Worm (Caenorhabditis elegans) whole organism, L4/young adult: Measurements from ENCODE around the gene W02A2.5.
A peak's percentile ranks its signal among the peaks of the same experiment; 100 is the strongest.

Source experiments
- W03F9.2 ChIP-seq: fragments of 150-350 bp; optimal IDR thresholded peaks from 2 replicates; lab custom pipeline; 2014; ENCODE audit warnings: missing biosample characterization, missing genetic modification characterization
- dao-5 ChIP-seq: sonication (generic microtip); optimal IDR thresholded peaks from 2 replicates; lab custom pipeline; 2016; ENCODE audit warnings: missing genotype, missing genetic modification characterization, moderate library complexity, missing compliant biosample characterization
- him-1 ChIP-seq: sonication (generic microtip); optimal IDR thresholded peaks from 2 replicates; lab custom pipeline; 2016; ENCODE audit warnings: missing genotype, missing genetic modification reagents, missing genetic modification characterization, missing compliant biosample characterization

The W02A2.5 gene

DNA sequence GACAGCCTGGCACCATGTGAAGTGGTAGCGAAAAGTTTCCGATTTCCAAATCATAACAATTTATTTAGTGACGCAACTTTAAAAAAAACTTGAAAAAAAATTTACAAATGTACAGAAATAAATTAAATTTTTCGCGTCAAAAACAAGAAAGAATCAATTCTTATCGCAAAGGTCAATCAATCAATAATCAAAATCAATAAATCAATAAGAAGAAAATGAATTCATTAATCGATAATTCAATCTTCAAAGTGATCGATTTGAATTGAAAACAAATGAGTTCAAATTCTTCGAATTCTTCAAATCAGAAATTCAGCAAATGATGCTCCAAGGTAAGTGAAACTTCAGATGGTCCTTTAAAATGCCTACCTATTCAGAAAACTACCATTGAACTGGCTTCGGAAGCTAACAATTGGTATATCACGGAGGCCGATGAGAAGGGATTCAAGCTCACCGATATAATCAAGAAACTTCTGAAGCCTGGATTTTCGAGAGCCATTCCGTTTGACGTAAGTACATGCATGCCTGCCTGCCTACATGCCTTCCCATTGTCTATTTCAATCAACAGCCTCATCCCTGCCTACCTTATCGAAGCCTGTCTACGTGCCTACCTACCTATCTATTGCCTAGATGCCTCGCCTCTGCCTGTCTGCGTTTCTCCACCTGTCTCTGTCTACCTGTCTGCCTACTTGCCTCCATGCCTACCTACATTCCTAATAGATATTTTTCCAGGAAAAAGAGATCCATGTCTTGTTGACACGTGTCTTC lies 22.6 kb upstream of the W02A2.5 start:
- TF ChIP-seq W03F9.2 (tag; lab: Kevin White, UChicago) = no peak
- TF ChIP-seq him-1 = no peak
- no peak for TF ChIP-seq dao-5 (tag; lab: Kevin White, UChicago)

- TF ChIP-seq him-1 (no peak), W03F9.2 (tag; lab: Kevin White, UChicago) (peak; percentile 19), dao-5 (tag; lab: Kevin White, UChicago) (no peak)
Measured at ce11 chrIV:13322429-13322828, 20.2 kb upstream of the W02A2.5 start.

ce11 chrIV:13323823-13324359 lies 18.8 kb upstream of the W02A2.5 start, which contains the start of gene fat-2:
Gene fat-2, plus strand, starts transcription at chrIV:13323873.
- TF ChIP-seq him-1 (no peak), W03F9.2 (tag; lab: Kevin White, UChicago) (no peak), dao-5 (tag; lab: Kevin White, UChicago) (no peak)

ce11 chrIV:13327064-13327463 lies 15.6 kb upstream of the W02A2.5 start:
- no peak for TF ChIP-seq dao-5 (tag; lab: Kevin White, UChicago)
- no peak for TF ChIP-seq W03F9.2 (tag; lab: Kevin White, UChicago)
- TF ChIP-seq him-1 = no peak

DNA sequence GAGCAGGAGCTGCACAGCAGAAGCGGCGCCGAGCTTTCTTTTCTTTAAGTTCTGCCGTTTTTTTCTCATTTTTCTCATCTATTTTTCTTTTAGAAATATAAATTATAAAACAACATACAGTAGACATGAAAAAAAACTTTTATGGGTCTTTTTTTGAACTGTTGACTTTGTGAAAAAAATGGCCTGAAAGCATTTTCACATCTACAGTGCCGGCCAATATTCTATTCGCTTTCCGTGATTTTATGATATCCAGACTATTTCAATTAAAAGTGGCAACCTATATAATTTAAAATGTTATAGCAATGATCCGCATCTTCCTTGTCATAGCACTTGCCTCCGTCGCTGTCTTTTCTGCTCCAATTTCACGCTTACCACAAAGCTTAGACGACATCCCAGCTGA lies 14.6 kb upstream of the W02A2.5 start, which contains the start of gene far-6:
Gene far-6, plus strand, starts transcription at position 301 of the 400 bp plus-strand sequence.
- TF ChIP-seq dao-5 (tag; lab: Kevin White, UChicago) (no peak), him-1 (no peak), W03F9.2 (tag; lab: Kevin White, UChicago) (no peak)

DNA sequence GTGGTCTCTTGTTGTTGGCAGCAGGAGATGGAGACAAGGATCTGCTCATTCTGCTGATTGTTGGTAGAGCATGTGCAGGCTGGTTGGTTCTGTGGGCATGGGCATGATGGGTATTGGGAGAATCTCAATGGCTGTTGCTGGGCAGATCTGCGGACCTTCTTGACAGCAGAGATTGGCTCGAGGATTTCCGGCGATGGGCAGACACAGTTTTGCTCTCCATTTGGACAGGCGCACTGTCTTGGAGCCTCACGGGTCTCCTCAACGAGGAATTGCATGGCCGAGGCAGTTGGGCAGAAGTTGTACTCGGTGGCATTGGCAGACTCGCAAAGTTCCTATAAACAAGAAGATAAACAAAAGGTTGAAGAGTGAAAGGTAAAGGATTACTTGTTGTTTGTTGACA lies 12.1 kb upstream of the W02A2.5 start:
- no peak for TF ChIP-seq dao-5 (tag; lab: Kevin White, UChicago)
- no peak for TF ChIP-seq him-1
- TF ChIP-seq W03F9.2 (tag; lab: Kevin White, UChicago) = no peak

- no peak for TF ChIP-seq dao-5 (tag; lab: Kevin White, UChicago)
- TF ChIP-seq him-1 = no peak
- no peak for TF ChIP-seq W03F9.2 (tag; lab: Kevin White, UChicago)
Measured at ce11 chrIV:13331285-13331684, 11.4 kb upstream of the W02A2.5 start, which contains the start of gene pqn-74. Gene pqn-74, minus strand, starts transcription at chrIV:13331406.

DNA sequence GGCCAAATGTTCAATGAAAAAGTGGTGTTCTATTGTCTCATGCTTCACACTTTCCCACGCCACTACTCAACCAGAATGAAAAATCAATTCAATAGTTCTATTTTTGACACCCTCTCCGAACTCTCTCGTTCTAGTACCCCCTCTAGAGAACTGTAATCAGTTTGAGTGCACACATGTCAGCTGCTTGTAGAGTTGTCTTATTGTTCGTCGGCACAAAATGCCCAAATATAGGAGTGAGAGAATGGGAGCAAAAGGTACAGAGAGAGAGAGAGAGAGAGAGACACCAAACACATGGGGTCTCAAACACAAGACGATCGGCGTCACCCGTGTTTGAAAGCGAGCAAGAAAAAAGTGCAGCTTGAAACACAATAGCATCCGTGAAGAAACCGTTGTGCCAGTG lies 8.4 kb upstream of the W02A2.5 start:
- TF ChIP-seq him-1 (no peak), dao-5 (tag; lab: Kevin White, UChicago) (no peak), W03F9.2 (tag; lab: Kevin White, UChicago) (no peak)

DNA sequence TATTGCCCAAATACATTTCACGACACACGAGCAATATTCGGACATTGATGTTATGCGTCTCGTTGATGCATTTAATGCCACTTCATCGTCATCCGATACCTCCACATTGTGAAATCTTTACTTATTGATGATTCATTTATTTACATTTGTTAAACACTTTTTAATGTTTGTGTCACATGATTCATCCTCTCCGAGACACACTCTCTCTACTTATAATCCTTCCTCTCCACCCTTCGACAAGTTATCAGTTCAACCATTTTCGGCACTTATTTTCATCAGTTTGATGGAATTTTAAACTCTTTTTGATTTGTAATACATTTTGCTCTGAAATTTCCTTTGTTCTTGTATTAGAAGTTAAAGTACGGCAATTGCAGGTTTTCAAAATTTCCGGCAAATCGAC lies 3.4 kb downstream of the W02A2.5 start:
- TF ChIP-seq him-1 (no peak), dao-5 (tag; lab: Kevin White, UChicago) (no peak), W03F9.2 (tag; lab: Kevin White, UChicago) (no peak)

DNA sequence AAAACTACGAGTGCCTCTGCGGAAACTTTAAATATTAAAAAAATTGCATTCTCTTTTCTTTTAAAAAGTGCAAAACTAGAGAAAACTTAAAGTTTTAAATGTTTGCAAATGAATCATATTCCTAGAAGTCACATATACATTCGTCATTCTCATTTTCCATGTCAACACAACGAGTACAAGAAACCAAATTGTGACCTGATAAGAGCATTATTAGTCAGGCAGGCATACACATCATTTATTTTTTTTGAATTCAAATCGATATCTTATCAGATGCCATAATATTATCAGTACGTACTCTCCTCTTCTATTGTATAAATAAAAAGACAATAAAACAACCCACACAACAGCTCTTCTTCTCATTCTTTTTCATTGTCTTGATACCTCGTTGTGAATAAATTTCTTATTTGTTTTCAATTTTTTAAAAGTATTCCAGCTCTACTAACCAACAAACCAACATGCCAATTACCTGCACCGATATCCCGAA lies 4.6 kb downstream of the W02A2.5 start, which contains the start of gene W02A2.9:
Gene W02A2.9, plus strand, starts transcription at position 434 of the 484 bp plus-strand sequence.
- TF ChIP-seq him-1 (no peak), dao-5 (tag; lab: Kevin White, UChicago) (no peak), W03F9.2 (tag; lab: Kevin White, UChicago) (no peak)

DNA sequence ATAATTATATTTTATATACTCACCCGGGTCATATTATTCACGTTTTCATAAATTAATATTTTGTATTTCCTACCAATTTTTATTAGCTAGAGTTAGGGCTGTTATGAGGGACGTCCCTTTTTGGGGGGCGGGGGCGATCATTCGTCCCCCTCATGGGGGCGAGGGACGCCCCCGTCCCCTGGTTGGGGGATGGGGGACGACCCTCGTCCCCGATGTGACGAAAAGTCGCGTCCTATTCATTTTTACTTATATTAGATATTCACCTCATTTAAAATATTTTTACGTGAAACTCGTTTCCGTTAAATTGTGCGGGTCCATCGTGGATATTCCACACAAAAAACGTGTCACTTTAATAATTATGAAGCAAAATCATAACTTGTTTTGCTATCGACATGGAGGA lies 5.9 kb downstream of the W02A2.5 start, which contains the start of gene W02A2.12:
Gene W02A2.12, minus strand, starts transcription at position 240 of the 400 bp plus-strand sequence.
- TF ChIP-seq him-1 = no peak
- TF ChIP-seq W03F9.2 (tag; lab: Kevin White, UChicago) = no peak
- no peak for TF ChIP-seq dao-5 (tag; lab: Kevin White, UChicago)

- TF ChIP-seq W03F9.2 (tag; lab: Kevin White, UChicago) = peak; percentile 27
- no peak for TF ChIP-seq him-1
Measured at ce11 chrIV:13353143-13353773, 10.6 kb downstream of the W02A2.5 start, which contains the start of the genes rec-8 and mex-5. Gene rec-8, minus strand, starts transcription at chrIV:13353193. Gene mex-5, plus strand, starts transcription at chrIV:13353723.

DNA sequence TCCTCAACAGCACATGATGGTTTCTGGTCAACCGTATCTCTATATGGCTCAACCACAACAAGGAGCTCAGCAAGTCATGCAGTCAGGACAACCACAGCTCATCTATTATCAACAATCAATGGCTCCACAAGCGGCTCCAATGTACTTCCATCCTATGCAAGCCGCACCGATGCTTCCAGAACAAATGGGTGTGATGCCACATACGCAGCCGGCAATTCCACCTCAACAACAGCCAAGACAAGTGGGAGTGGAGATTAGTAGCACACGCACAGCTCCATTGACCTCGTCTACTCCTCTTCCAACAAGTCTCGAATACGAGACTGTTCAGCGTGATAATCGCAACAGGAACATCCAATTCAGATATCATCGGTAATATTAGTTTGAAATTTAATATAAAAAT lies 11.4 kb downstream of the W02A2.5 start:
- TF ChIP-seq him-1 (no peak), W03F9.2 (tag; lab: Kevin White, UChicago) (no peak), dao-5 (tag; lab: Kevin White, UChicago) (no peak)

ce11 chrIV:13356005-13356404 lies 13.3 kb downstream of the W02A2.5 start:
- TF ChIP-seq dao-5 (tag; lab: Kevin White, UChicago) (no peak), W03F9.2 (tag; lab: Kevin White, UChicago) (no peak), him-1 (no peak)
